Fruit fly (Drosophila melanogaster) whole organism, adult: ENCODE results near the gene CG31337.

Experiments
- CG33017 ChIP-seq: fragments of 200-800 bp; sonication (Bioruptor generic); optimal IDR thresholded peaks from 2 replicates; lab custom pipeline; 2018; ENCODE audit warnings: missing biosample characterization, mild to moderate bottlenecking, missing genetic modification characterization, moderate library complexity
- CG5204 ChIP-seq: fragments of 200-800 bp; sonication (Bioruptor generic); optimal IDR thresholded peaks from 2 replicates; lab custom pipeline; 2016; ENCODE audit warnings: missing biosample characterization, missing genetic modification characterization
- CG7045 ChIP-seq: fragments of 200-800 bp; sonication (Bioruptor generic); optimal IDR thresholded peaks from 2 replicates; lab custom pipeline; 2017; ENCODE audit warnings: missing biosample characterization, mild to moderate bottlenecking, missing genetic modification characterization
- CG7101 ChIP-seq: fragments of 200-800 bp; sonication (Bioruptor generic); optimal IDR thresholded peaks from 2 replicates; lab custom pipeline; 2018; ENCODE audit warnings: missing biosample characterization, mild to moderate bottlenecking, missing genetic modification characterization, moderate library complexity
- Crg-1 ChIP-seq: fragments of 200-800 bp; sonication (Bioruptor generic); optimal IDR thresholded peaks from 2 replicates; lab custom pipeline; 2016; ENCODE audit warnings: missing biosample characterization, missing genetic modification characterization
- Hr96 ChIP-seq: fragments of 200-800 bp; sonication (Bioruptor generic); optimal IDR thresholded peaks from 2 replicates; lab custom pipeline; 2016; ENCODE audit warnings: missing biosample characterization, missing genetic modification characterization
- Mnt ChIP-seq: fragments of 200-800 bp; sonication (Bioruptor generic); optimal IDR thresholded peaks from 2 replicates; lab custom pipeline; 2016; ENCODE audit warnings: missing biosample characterization, mild to moderate bottlenecking, missing genetic modification characterization
- cnc ChIP-seq, 2 experiments: fragments of >200 bp; optimal IDR thresholded peaks; 2 replicates each; lab custom pipeline; 2017
- ovo ChIP-seq: fragments of 200-800 bp; sonication (Bioruptor generic); optimal IDR thresholded peaks from 2 replicates; lab custom pipeline; 2016; ENCODE audit warnings: missing biosample characterization, missing genetic modification characterization

- TF ChIP-seq CG33017 (no peak), CG7045 (GFP tag; lab: Kevin White, UChicago) (no peak), cnc (optimal IDR thresholded peaks at IDR 0.05; lab: Kevin White, UChicago) (no peak), ovo (no peak), CG7101 (tag; lab: Kevin White, UChicago) (no peak), Mnt (GFP tag; lab: Kevin White, UChicago) (no peak), CG5204 (GFP tag; lab: Kevin White, UChicago) (no peak), Hr96 (no peak), Crg-1 (no peak)
Measured at dm6 chr3R:13525986-13526385, 19.2 kb downstream of the CG31337 start.
